Fruit fly (Drosophila melanogaster): ENCODE data around the gene mmy.

mmy gene

dm6 chr2L:6471978-6472776 is 1.5 kb downstream of the mmy start (continued):
- TF ChIP-seq CG11902 (GFP tag; optimal IDR thresholded peaks at IDR 0.05), result peak; percentile 61
- no peak for TF ChIP-seq CG6854 (GFP tag; optimal IDR thresholded peaks at IDR 0.05)
- TF ChIP-seq CG31627 (GFP tag; optimal IDR thresholded peaks at IDR 0.05), result peak; percentile 48
- TF ChIP-seq CG10669 (GFP tag; optimal IDR thresholded peaks at IDR 0.05), result peak; percentile 49
- TF ChIP-seq CG32006 (GFP tag; optimal IDR thresholded peaks at IDR 0.05), result peak; percentile 85
- TF ChIP-seq fd85E (GFP tag; optimal IDR thresholded peaks at IDR 0.05), result peak; percentile 31
- TF ChIP-seq salr (GFP tag; optimal IDR thresholded peaks at IDR 0.05), result peak in 1 of 2 experiments; percentile 71
- TF ChIP-seq CG7368 (GFP tag; optimal IDR thresholded peaks at IDR 0.05), result no peak
- no peak for TF ChIP-seq Gug (GFP tag; IDR thresholded peaks at IDR 0.05)
- TF ChIP-seq Sox102F (GFP tag; optimal IDR thresholded peaks at IDR 0.05), result peak; percentile 63
- TF ChIP-seq CG11294 (GFP tag; IDR thresholded peaks at IDR 0.05), result 0 out of 2 replicates have a peak, but pooled peaks have one; percentile 7
- TF ChIP-seq esn (GFP tag; optimal IDR thresholded peaks at IDR 0.05), result peak; percentile 62
- peak; percentile 10 for TF ChIP-seq fkh (GFP tag; optimal IDR thresholded peaks at IDR 0.05)
- TF ChIP-seq Ets21C (GFP tag; optimal IDR thresholded peaks at IDR 0.05), result peak; percentile 35
- peak; percentile 51 for TF ChIP-seq achi (GFP tag; optimal IDR thresholded peaks at IDR 0.05)
- peak; percentile 51 for TF ChIP-seq Sox15 (GFP tag; optimal IDR thresholded peaks at IDR 0.05)
- TF ChIP-seq CG16779 (tag; optimal IDR thresholded peaks at IDR 0.05), result peak; percentile 51
- TF ChIP-seq dac (GFP tag; optimal IDR thresholded peaks at IDR 0.05), result peak; percentile 46
- TF ChIP-seq dsx (GFP tag; optimal IDR thresholded peaks at IDR 0.05; ENCODE audit: poor library complexity, severe bottlenecking), result peak; percentile 21
- TF ChIP-seq CG9139 (GFP tag; optimal IDR thresholded peaks at IDR 0.05), result peak; percentile 37
- TF ChIP-seq Blimp-1 (GFP tag; optimal IDR thresholded peaks at IDR 0.05), result no peak
- peak; percentile 48; the same call in 2 of the 3 replicates for TF ChIP-seq eg (GFP tag; IDR thresholded peaks at IDR 0.05)
- peak; percentile 75 for TF ChIP-seq CG4318 (GFP tag; optimal IDR thresholded peaks at IDR 0.05)
- TF ChIP-seq Sox14 (GFP tag; optimal IDR thresholded peaks at IDR 0.05), result peak; percentile 38
- TF ChIP-seq CG8632 (GFP tag; optimal IDR thresholded peaks at IDR 0.05), result peak; percentile 54
- peak; percentile 34 for TF ChIP-seq vri (GFP tag; optimal IDR thresholded peaks at IDR 0.05)
- TF ChIP-seq Ets96B (tag; optimal IDR thresholded peaks at IDR 0.05), result peak; percentile 32
- TF ChIP-seq Hr4 (GFP tag; optimal IDR thresholded peaks at IDR 0.05), result peak; percentile 62
- TF ChIP-seq Hr38 (GFP tag; optimal IDR thresholded peaks at IDR 0.05), result no peak
- no peak for TF ChIP-seq Eip93F (GFP tag; optimal IDR thresholded peaks at IDR 0.05)

- peak; percentile 13 for TF ChIP-seq svp (GFP tag)
- peak; percentile 1 for TF ChIP-seq Eip75B (GFP tag; optimal IDR thresholded peaks at IDR 0.05)
- no peak for TF ChIP-seq CG8119 (GFP tag; IDR thresholded peaks at IDR 0.05)
- TF ChIP-seq Hr38 (GFP tag; optimal IDR thresholded peaks at IDR 0.05), result no peak
- TF ChIP-seq Eip78C (GFP tag), result peak; percentile 35
These were observed 3.5 kb downstream of the mmy start for dm6 chr2L:6470100-6470644.

- TF ChIP-seq dsx (GFP tag; optimal IDR thresholded peaks at IDR 0.05; ENCODE audit: poor library complexity, severe bottlenecking) (no peak), CG11902 (GFP tag; optimal IDR thresholded peaks at IDR 0.05) (no peak), CG6163 (GFP tag; IDR thresholded peaks at IDR 0.05) (no peak), Gug (GFP tag; IDR thresholded peaks at IDR 0.05) (no peak), Blimp-1 (GFP tag; optimal IDR thresholded peaks at IDR 0.05) (no peak), Hr39 (GFP tag; optimal IDR thresholded peaks at IDR 0.05) (peak; percentile 40), Eip78C (GFP tag) (peak; percentile 64), ss (GFP tag; optimal IDR thresholded peaks at IDR 0.05) (no peak), acj6 (GFP tag; optimal IDR thresholded peaks at IDR 0.05) (no peak), fd85E (GFP tag; optimal IDR thresholded peaks at IDR 0.05) (no peak), CG34406 (GFP tag; optimal IDR thresholded peaks at IDR 0.05) (no peak), vri (GFP tag; optimal IDR thresholded peaks at IDR 0.05) (peak; percentile 28), spab (GFP tag; optimal IDR thresholded peaks at IDR 0.05) (no peak), cyc (GFP tag; optimal IDR thresholded peaks at IDR 0.05) (no peak), topi (GFP tag; optimal IDR thresholded peaks at IDR 0.05) (no peak), CG6276 (GFP tag; optimal IDR thresholded peaks at IDR 0.05) (no peak), CG7368 (GFP tag; optimal IDR thresholded peaks at IDR 0.05) (no peak), CG3919 (GFP tag; optimal IDR thresholded peaks at IDR 0.05) (no peak), Smox (GFP tag; optimal IDR thresholded peaks at IDR 0.05) (no peak), CG10631 (GFP tag; optimal IDR thresholded peaks at IDR 0.05) (no peak), CG8632 (GFP tag; optimal IDR thresholded peaks at IDR 0.05) (no peak), CG1621 (tag; optimal IDR thresholded peaks at IDR 0.05) (no peak), Eip75B (GFP tag; optimal IDR thresholded peaks at IDR 0.05) (peak; percentile 17)
These were observed 6.2 kb downstream of the mmy start, which contains the start of gene HemK1 for dm6 chr2L:6467509-6467908. HemK1 (minus strand) TSS chr2L:6467698.

Measured in whole organism, prepupa.